Fruit fly (Drosophila melanogaster) whole organism, pupa: ENCODE data around the gene CtsF.

Experiments
- CG10348 ChIP-seq: fragments of 200-800 bp; sonication (Bioruptor generic); IDR thresholded peaks from 2 replicates; pipeline ENCODE4 v1.3.6; 2022; ENCODE audit warnings: missing biosample characterization, missing genetic modification characterization
- CG12605 ChIP-seq: fragments of 200-800 bp; sonication (Bioruptor generic); IDR thresholded peaks from 2 replicates; pipeline ENCODE4 v1.3.6; 2022; ENCODE audit warnings: missing biosample characterization, missing genetic modification characterization
- CG13204 ChIP-seq: fragments of 200-800 bp; sonication (Bioruptor generic); optimal IDR thresholded peaks from 2 replicates; lab custom pipeline; 2018; ENCODE audit warnings: missing biosample characterization, mild to moderate bottlenecking, missing genetic modification characterization, moderate library complexity
- CG14655 ChIP-seq: fragments of 200-800 bp; sonication (Bioruptor generic); optimal IDR thresholded peaks from 3 replicates; lab custom pipeline; 2017; ENCODE audit warnings: mild to moderate bottlenecking, missing biosample characterization, missing genetic modification reagents, missing genetic modification characterization
- CG15710 ChIP-seq: fragments of 200-800 bp; sonication (Bioruptor generic); optimal IDR thresholded peaks from 2 replicates; lab custom pipeline; 2018; ENCODE audit warnings: missing biosample characterization, mild to moderate bottlenecking, missing genetic modification characterization, moderate library complexity
- CG17806 ChIP-seq: fragments of 200-800 bp; sonication (Bioruptor generic); optimal IDR thresholded peaks from 2 replicates; lab custom pipeline; 2018; ENCODE audit warnings: missing biosample characterization, mild to moderate bottlenecking, missing genetic modification characterization, moderate library complexity
- CG32121 ChIP-seq: fragments of 200-800 bp; sonication (Bioruptor generic); IDR thresholded peaks from 2 replicates; pipeline ENCODE4 v1.3.6; 2022; ENCODE audit warnings: missing biosample characterization, missing genetic modification characterization
- CG34367 ChIP-seq: fragments of 200-800 bp; sonication (Bioruptor generic); optimal IDR thresholded peaks from 2 replicates; lab custom pipeline; 2018; ENCODE audit warnings: missing biosample characterization, mild to moderate bottlenecking, missing genetic modification characterization
- CG4496 ChIP-seq: fragments of 200-800 bp; sonication (Bioruptor generic); IDR thresholded peaks from 3 replicates; pipeline ENCODE4 v1.3.6; 2022; ENCODE audit warnings: missing biosample characterization, missing genetic modification characterization
- CG8159 ChIP-seq: fragments of 200-800 bp; sonication (Bioruptor generic); optimal IDR thresholded peaks from 3 replicates; lab custom pipeline; 2018; ENCODE audit warnings: missing biosample characterization, mild to moderate bottlenecking, missing genetic modification characterization, moderate library complexity
- CG8301 ChIP-seq: fragments of 200-800 bp; sonication (Bioruptor generic); optimal IDR thresholded peaks from 2 replicates; lab custom pipeline; 2018; ENCODE audit warnings: missing biosample characterization, mild to moderate bottlenecking, missing genetic modification characterization
- CG9948 ChIP-seq: fragments of 200-800 bp; sonication (Bioruptor generic); optimal IDR thresholded peaks from 2 replicates; lab custom pipeline; 2018; ENCODE audit warnings: missing biosample characterization, mild to moderate bottlenecking, missing genetic modification characterization, moderate library complexity
- D1 ChIP-seq: fragments of 200-800 bp; sonication (Bioruptor generic); optimal IDR thresholded peaks from 2 replicates; lab custom pipeline; 2018; ENCODE audit warnings: missing biosample characterization, mild to moderate bottlenecking, missing genetic modification characterization, moderate library complexity
- EcR ChIP-seq: fragments of 200-800 bp; sonication (Bioruptor generic); optimal IDR thresholded peaks from 3 replicates; lab custom pipeline; 2019; ENCODE audit warnings: missing biosample characterization, missing genetic modification characterization, mild to moderate bottlenecking, moderate library complexity, missing genetic modification reagents
- Ets98B ChIP-seq: fragments of 200-800 bp; sonication (Bioruptor generic); IDR thresholded peaks from 2 replicates; pipeline ENCODE4 v1.3.6; 2022; ENCODE audit warnings: missing biosample characterization, missing genetic modification characterization
- Pif1A ChIP-seq: fragments of 200-800 bp; sonication (Bioruptor generic); optimal IDR thresholded peaks from 3 replicates; lab custom pipeline; 2016; ENCODE audit warnings: missing biosample characterization, missing genetic modification characterization
- Pif1B ChIP-seq: fragments of 200-800 bp; sonication (Bioruptor generic); optimal IDR thresholded peaks from 3 replicates; lab custom pipeline; 2016; ENCODE audit warnings: missing biosample characterization, missing genetic modification characterization
- Snoo ChIP-seq: fragments of 200-800 bp; sonication (Bioruptor generic); optimal IDR thresholded peaks from 3 replicates; lab custom pipeline; 2017; ENCODE audit warnings: missing biosample characterization, mild to moderate bottlenecking, missing genetic modification characterization, inconsistent platforms
- fd96Ca ChIP-seq: fragments of 200-800 bp; sonication (Bioruptor generic); IDR thresholded peaks from 3 replicates; pipeline ENCODE4 v1.3.6; 2022; ENCODE audit warnings: missing biosample characterization, missing genetic modification characterization
- gl ChIP-seq: fragments of 200-800 bp; sonication (Bioruptor generic); optimal IDR thresholded peaks from 2 replicates; lab custom pipeline; 2018; ENCODE audit warnings: missing biosample characterization, mild to moderate bottlenecking, missing genetic modification characterization
- rn ChIP-seq: fragments of 200-800 bp; sonication (Bioruptor generic); IDR thresholded peaks from 2 replicates; pipeline ENCODE4 v1.3.6; 2022; ENCODE audit warnings: missing biosample characterization, missing genetic modification characterization

CtsF gene

DNA sequence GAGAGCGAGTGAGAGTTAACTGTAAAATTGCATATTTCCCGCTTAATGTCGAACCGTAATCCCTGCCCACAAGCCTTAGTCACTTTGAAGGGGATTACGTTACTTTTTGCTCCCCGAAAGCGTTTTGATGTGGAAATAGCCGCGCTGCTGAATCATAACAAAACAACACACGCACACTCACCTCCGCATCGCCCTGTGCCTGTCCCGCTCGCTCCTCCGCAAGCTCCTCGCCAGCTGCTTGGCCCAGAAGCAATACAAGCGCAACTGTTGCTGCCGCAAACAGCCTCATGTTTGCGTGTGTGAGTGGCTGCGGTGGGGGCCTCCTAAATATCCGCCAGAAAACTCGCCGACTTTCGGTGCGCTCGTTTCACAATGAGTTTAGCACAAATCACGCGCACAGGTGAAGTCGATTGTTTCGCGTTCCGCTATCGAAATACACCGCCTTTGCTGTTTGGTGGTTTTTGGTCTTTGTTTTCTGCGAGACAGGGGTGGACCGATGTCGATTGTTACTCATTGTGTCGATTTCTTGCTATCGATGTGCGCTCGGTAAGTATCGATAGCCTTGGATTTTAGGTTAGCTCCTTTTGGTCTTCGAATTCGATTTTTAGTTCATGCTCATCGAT, at the start of gene CtsF:
CtsF (minus strand) TSS at position 503 of the 623 bp plus-strand sequence.
- TF ChIP-seq CG4496 = peak; percentile 57
- TF ChIP-seq CG12605 (GFP tag; lab: Robert Waterston, UW) = peak; percentile 39; the same call in 1 of the 2 replicates
- TF ChIP-seq CG17806 (tag; lab: Kevin White, UChicago) = no peak
- peak; percentile 26 for TF ChIP-seq EcR (GFP tag; lab: Kevin White, UChicago)
- peak; percentile 30; the same call in 1 of the 2 replicates for TF ChIP-seq Ets98B (GFP tag; lab: Robert Waterston, UW)
- no peak for TF ChIP-seq CG8301 (tag; lab: Kevin White, UChicago)
- TF ChIP-seq CG32121 = peak; percentile 26; the same call in 1 of the 2 replicates
- no peak for TF ChIP-seq CG14655 (GFP tag; lab: Kevin White, UChicago)
- TF ChIP-seq D1 (tag; lab: Kevin White, UChicago) = no peak
- peak; percentile 29 for TF ChIP-seq CG8159 (tag; lab: Kevin White, UChicago)
- no peak for TF ChIP-seq CG15710 (tag; lab: Kevin White, UChicago)
- TF ChIP-seq CG13204 (GFP tag; lab: Kevin White, UChicago) = peak; percentile 30
- TF ChIP-seq CG34367 (tag; lab: Kevin White, UChicago) = no peak
- TF ChIP-seq Snoo (tag; lab: Kevin White, UChicago) = no peak
- no peak for TF ChIP-seq Pif1A (GFP tag; lab: Kevin White, UChicago)
- TF ChIP-seq gl (tag; lab: Kevin White, UChicago) = no peak
- TF ChIP-seq CG9948 = no peak

DNA sequence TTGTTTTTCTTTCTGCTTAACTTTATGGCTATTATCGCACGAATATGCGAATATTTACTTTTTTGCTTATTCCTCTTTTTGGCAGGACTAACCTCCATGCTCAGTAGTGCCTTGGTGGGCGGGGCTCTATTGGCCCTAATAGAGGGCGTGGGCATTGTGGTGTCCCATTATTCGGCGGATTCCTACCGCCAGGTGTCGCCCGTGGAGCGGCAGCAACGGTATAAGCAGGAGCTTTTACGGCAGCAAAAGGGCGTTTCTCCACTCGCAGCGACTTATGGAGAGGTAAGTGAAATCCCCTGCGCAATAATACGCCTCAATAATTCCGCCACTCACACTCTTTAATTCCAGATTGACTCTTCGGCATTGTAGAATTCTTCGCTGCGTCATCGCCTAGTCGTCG, 49.1 kb upstream of the CtsF start:
- no peak for TF ChIP-seq CG17806 (tag; lab: Kevin White, UChicago)
- TF ChIP-seq rn (GFP tag; lab: Robert Waterston, UW) = peak; percentile 23; the same call in 1 of the 2 replicates

DNA sequence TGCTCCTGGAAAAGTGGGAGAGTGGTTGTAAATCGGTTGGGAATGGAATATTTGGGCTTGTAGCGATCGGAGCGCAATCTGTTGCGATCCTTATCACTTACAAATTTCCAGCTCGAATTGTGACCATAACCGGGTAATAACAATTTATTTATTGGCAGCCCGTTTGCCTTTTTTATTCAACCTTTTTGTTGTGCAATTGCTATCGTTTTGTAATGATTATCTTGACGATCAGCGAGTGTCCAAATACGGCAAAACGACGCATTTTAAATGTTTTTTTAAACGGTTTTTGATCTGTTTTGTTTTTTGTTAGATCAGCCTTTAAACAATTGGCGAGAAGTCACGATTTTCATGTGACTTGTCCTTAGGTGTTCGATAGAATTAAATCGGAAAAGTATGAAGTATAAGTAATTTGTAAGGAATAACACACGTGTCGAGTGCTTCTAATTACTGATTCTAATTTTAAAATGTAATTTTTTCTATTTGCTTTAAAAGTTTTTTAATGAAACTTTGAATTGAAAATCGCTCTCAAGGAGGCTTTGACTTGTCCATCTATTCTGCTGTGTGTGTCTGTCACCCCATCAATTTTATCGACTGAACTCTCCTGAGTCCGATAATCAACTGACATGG, 48.1 kb upstream of the CtsF start, which contains the start of gene Tim17b1:
Tim17b1 (plus strand) TSS at position 577 of the 627 bp plus-strand sequence.
- TF ChIP-seq CG8159 (tag; lab: Kevin White, UChicago) (no peak), rn (GFP tag; lab: Robert Waterston, UW) (no peak), gl (tag; lab: Kevin White, UChicago) (no peak), CG12605 (GFP tag; lab: Robert Waterston, UW) (no peak), CG10348 (GFP tag; lab: Robert Waterston, UW) (no peak), CG9948 (no peak), CG4496 (no peak), CG8301 (tag; lab: Kevin White, UChicago) (no peak), Ets98B (GFP tag; lab: Robert Waterston, UW) (no peak), CG13204 (GFP tag; lab: Kevin White, UChicago) (no peak), CG17806 (tag; lab: Kevin White, UChicago) (no peak), Pif1A (GFP tag; lab: Kevin White, UChicago) (no peak), EcR (GFP tag; lab: Kevin White, UChicago) (no peak), CG15710 (tag; lab: Kevin White, UChicago) (no peak), fd96Ca (GFP tag; lab: Robert Waterston, UW) (no peak), CG14655 (GFP tag; lab: Kevin White, UChicago) (no peak), CG32121 (no peak), Snoo (tag; lab: Kevin White, UChicago) (no peak), Pif1B (no peak)

dm6 chr3R:5298599-5299307, 47.2 kb upstream of the CtsF start:
- TF ChIP-seq CG32121 (peak; percentile 45; the same call in 1 of the 2 replicates), rn (GFP tag; lab: Robert Waterston, UW) (0 out of 2 replicates have a peak, but pooled peaks have one; percentile 4), CG15710 (tag; lab: Kevin White, UChicago) (no peak), CG10348 (GFP tag; lab: Robert Waterston, UW) (no peak)

- no peak for TF ChIP-seq Snoo (tag; lab: Kevin White, UChicago)
- TF ChIP-seq EcR (GFP tag; lab: Kevin White, UChicago) = peak; percentile 28
- no peak for TF ChIP-seq fd96Ca (GFP tag; lab: Robert Waterston, UW)
- no peak for TF ChIP-seq CG14655 (GFP tag; lab: Kevin White, UChicago)
These were observed 45.8 kb upstream of the CtsF start for dm6 chr3R:5297315-5297714.

dm6 chr3R:5295090-5295489, 43.5 kb upstream of the CtsF start:
- TF ChIP-seq gl (tag; lab: Kevin White, UChicago) (no peak), D1 (tag; lab: Kevin White, UChicago) (no peak), fd96Ca (GFP tag; lab: Robert Waterston, UW) (no peak), CG15710 (tag; lab: Kevin White, UChicago) (no peak), CG8159 (tag; lab: Kevin White, UChicago) (no peak), CG14655 (GFP tag; lab: Kevin White, UChicago) (no peak)
